Fruit fly (Drosophila melanogaster): ENCODE results near the gene CG2540.

The CG2540 gene

DNA sequence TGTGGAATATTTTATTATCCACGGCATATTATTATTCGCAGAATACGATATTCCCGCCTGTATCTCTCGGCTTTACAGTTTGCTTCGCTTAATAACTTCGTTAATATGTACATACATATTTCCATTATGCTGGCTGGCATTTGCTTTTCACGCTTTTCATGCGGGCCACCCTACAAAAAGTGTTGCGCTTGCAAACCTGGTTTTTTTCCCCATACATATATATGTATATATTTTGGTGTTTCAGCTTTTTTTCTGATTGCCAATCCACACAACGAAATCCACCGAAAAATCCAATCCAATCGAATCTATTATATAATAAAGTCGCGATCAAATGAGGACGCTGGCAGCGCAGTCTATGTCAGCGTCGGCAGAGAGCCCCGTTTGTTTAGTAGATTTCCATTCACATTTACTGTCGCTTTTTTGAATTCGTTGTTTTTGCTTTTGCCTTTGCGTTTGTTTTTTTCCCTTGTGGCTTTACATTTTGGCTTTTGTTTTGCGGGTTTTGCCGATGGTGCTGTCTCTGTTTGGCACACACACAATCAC is 36.2 kb downstream of the CG2540 start:
- peak; percentile 22 for TF ChIP-seq CG8159 (tag; optimal IDR thresholded peaks at IDR 0.05)
- 0 out of 3 replicates have a peak, but pooled peaks have one; percentile 7 for TF ChIP-seq fd96Ca (GFP tag; IDR thresholded peaks at IDR 0.05)
- no peak for TF ChIP-seq CG17806 (tag; optimal IDR thresholded peaks at IDR 0.05)
- no peak for TF ChIP-seq CG15710 (tag; optimal IDR thresholded peaks at IDR 0.05)

DNA sequence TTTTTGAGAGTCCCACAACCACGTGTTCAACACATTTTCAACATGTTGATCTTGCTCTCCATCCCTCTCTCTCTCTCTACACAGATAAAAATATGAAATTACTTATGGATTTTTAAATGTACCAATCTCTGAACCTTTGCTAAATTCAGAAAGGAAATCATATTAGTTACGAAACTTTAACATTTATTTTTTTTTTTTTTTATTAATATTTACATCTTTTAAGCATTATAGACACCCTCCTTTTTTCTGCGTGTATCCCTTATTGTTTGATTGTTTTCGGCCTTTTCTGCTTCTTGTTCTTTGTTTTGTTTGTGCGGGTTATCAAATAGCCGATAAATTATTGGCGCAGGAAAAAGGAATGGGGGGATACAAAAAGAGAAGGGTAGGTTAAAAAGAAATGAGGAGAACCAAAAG is 36.8 kb downstream of the CG2540 start:
- TF ChIP-seq CG13204 (GFP tag; optimal IDR thresholded peaks at IDR 0.05), result peak; percentile 48
- peak; percentile 90 for TF ChIP-seq CG4496 (GFP tag; IDR thresholded peaks at IDR 0.05)
- peak; percentile 86 for TF ChIP-seq CG15710 (tag; optimal IDR thresholded peaks at IDR 0.05)
- peak; percentile 54 for TF ChIP-seq D1 (tag; optimal IDR thresholded peaks at IDR 0.05)
- peak; percentile 70 for TF ChIP-seq CG34367 (tag; optimal IDR thresholded peaks at IDR 0.05)
- peak; percentile 66 for TF ChIP-seq Pif1A (GFP tag; optimal IDR thresholded peaks at IDR 0.05)
- no peak for TF ChIP-seq CG10348 (GFP tag; IDR thresholded peaks at IDR 0.05)
- TF ChIP-seq Snoo (tag; optimal IDR thresholded peaks at IDR 0.05), result peak; percentile 92
- TF ChIP-seq Ets98B (GFP tag; IDR thresholded peaks at IDR 0.05), result peak; percentile 79
- TF ChIP-seq gl (tag; optimal IDR thresholded peaks at IDR 0.05), result peak; percentile 36
- TF ChIP-seq EcR (GFP tag; optimal IDR thresholded peaks at IDR 0.05), result no peak
- peak; percentile 66 for TF ChIP-seq CG14655 (GFP tag; optimal IDR thresholded peaks at IDR 0.05)
- peak; percentile 73 for TF ChIP-seq Pif1B (GFP tag; optimal IDR thresholded peaks at IDR 0.05)
- peak; percentile 90 for TF ChIP-seq CG8159 (tag; optimal IDR thresholded peaks at IDR 0.05)
- peak; percentile 86 for TF ChIP-seq CG17806 (tag; optimal IDR thresholded peaks at IDR 0.05)
- TF ChIP-seq rn (GFP tag; IDR thresholded peaks at IDR 0.05), result peak; percentile 54; the same call in 1 of the 2 replicates
- peak; percentile 83 for TF ChIP-seq CG12605 (GFP tag; IDR thresholded peaks at IDR 0.05)
- TF ChIP-seq CG32121 (GFP tag; IDR thresholded peaks at IDR 0.05), result peak; percentile 72
- TF ChIP-seq CG9948 (tag; optimal IDR thresholded peaks at IDR 0.05), result peak; percentile 87
- TF ChIP-seq CG8301 (tag; optimal IDR thresholded peaks at IDR 0.05), result peak; percentile 47
- no peak for TF ChIP-seq fd96Ca (GFP tag; IDR thresholded peaks at IDR 0.05)

DNA sequence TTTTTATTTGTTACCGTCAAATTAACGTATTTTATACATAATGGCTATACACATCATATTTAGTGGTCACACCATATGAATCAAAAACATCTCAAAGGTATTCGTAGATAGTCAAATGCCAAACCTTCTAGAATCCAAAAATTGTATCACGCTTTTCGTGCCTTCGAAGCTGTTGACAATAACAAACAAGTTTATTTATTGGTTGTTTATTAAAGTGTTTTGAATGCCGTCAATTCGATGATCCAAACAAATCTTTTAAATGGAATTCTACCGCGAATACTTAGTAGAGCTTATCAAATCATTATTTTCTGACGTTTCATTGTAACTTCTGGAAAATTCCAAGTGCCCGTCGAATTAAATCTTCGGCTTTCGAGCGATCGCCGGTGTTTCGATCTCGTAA is 37.3 kb downstream of the CG2540 start:
- TF ChIP-seq gl (tag; optimal IDR thresholded peaks at IDR 0.05) (no peak), CG32121 (GFP tag; IDR thresholded peaks at IDR 0.05) (no peak)

DNA sequence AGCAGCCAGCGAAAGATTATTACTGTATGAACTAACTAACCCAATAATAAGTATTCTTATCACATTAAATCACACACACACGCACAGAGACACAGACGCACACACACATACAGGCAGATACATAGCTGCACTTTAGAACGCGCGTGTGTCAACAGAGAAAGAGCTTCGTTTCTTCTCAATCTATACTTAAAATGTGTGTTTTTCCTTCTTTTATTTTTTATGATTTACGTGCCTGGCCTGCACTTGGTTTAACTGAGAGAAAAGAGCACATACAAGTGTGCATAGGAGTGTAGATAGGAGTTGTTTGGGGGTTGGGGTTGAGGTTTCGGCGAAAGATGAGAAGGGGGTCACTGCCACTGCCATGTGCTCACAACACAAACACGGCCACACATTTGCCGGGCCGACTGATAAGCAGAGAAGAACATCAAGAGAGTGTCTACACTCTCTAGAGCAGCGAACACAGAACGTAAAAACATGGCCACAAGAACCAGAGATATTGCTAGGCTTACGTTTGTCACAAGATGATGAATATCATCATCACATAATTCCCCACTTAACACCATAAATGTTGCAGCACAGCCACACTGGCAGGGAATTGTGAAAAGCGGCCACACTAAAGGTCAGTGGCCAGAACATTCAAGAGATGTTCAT is 38.0 kb downstream of the CG2540 start:
- TF ChIP-seq Snoo (tag; optimal IDR thresholded peaks at IDR 0.05) (no peak), CG12605 (GFP tag; IDR thresholded peaks at IDR 0.05) (no peak), CG8159 (tag; optimal IDR thresholded peaks at IDR 0.05) (no peak), CG15710 (tag; optimal IDR thresholded peaks at IDR 0.05) (no peak), EcR (GFP tag; optimal IDR thresholded peaks at IDR 0.05) (peak; percentile 67), fd96Ca (GFP tag; IDR thresholded peaks at IDR 0.05) (no peak), CG9948 (tag; optimal IDR thresholded peaks at IDR 0.05) (no peak), CG34367 (tag; optimal IDR thresholded peaks at IDR 0.05) (no peak), gl (tag; optimal IDR thresholded peaks at IDR 0.05) (peak; percentile 40), rn (GFP tag; IDR thresholded peaks at IDR 0.05) (no peak), Ets98B (GFP tag; IDR thresholded peaks at IDR 0.05) (no peak; the same call in 1 of the 2 replicates), Pif1A (GFP tag; optimal IDR thresholded peaks at IDR 0.05) (no peak), CG10348 (GFP tag; IDR thresholded peaks at IDR 0.05) (no peak), CG4496 (GFP tag; IDR thresholded peaks at IDR 0.05) (no peak), CG8301 (tag; optimal IDR thresholded peaks at IDR 0.05) (no peak), Pif1B (GFP tag; optimal IDR thresholded peaks at IDR 0.05) (peak; percentile 17), CG32121 (GFP tag; IDR thresholded peaks at IDR 0.05) (no peak), CG17806 (tag; optimal IDR thresholded peaks at IDR 0.05) (no peak), D1 (tag; optimal IDR thresholded peaks at IDR 0.05) (no peak), CG13204 (GFP tag; optimal IDR thresholded peaks at IDR 0.05) (no peak), CG14655 (GFP tag; optimal IDR thresholded peaks at IDR 0.05) (peak; percentile 4)

DNA sequence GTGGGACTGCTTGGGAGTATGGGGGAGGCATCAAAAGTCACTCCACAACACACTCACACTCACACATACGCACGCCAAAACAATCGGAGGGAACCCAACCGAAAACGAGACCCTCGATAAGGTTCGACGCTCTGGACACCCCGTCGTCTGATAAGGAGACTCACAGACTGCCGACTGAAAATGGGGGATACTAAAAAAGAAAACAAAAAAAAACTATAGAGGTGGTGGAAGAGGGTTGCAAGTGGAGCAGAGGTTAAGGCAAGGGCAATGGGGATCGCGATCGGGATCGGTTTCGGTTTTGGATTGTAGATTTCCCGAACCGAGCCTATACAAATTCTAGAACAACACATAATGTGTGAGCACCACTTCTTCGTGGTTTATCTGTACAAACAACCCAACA is 39.0 kb downstream of the CG2540 start:
- TF ChIP-seq EcR (GFP tag; optimal IDR thresholded peaks at IDR 0.05) (peak; percentile 12), gl (tag; optimal IDR thresholded peaks at IDR 0.05) (no peak)

DNA sequence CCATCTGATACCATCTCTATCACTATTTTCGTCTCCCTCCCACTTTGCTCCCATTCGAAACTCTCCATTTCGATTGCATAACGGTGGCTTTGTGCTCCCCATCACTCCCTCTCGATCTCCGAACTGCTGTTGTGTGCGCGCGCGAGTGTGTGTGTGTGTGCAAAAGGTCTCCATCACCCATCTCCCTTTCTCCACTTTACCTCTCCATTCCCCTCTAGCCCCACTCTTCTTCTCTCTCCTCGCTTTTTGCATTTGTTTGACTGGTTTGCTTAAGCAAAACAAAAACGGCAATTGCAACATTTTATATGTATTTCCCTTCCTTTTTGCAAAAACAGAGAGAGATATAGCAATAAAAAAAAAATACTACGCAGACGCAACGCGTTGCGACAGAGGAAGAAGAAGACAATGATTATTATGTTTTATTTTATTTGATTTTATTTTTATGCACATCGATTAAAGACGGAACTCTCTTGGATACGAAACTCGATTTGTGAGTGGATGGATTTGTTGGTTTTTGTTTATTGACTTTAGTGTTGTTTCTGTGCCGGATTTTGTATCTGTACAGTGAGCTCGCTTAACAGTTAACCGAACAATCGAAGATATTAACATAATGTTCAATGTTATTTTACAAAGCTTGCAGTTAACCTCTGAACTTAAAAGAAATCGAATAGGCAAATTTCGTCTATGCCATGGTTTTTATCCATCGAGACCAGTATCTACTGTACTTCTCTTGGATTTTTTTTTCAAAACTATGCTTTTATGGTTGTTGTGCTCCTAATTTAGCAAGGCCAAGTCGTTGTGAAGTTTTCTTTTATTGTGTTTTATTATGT is 40.2 kb downstream of the CG2540 start:
- TF ChIP-seq CG13204 (GFP tag; optimal IDR thresholded peaks at IDR 0.05) (peak; percentile 66), CG12605 (GFP tag; IDR thresholded peaks at IDR 0.05) (peak; percentile 33; the same call in 1 of the 2 replicates), CG34367 (tag; optimal IDR thresholded peaks at IDR 0.05) (peak; percentile 53), CG9948 (tag; optimal IDR thresholded peaks at IDR 0.05) (peak; percentile 51), rn (GFP tag; IDR thresholded peaks at IDR 0.05) (peak; percentile 28; the same call in 1 of the 2 replicates), D1 (tag; optimal IDR thresholded peaks at IDR 0.05) (peak; percentile 25), Snoo (tag; optimal IDR thresholded peaks at IDR 0.05) (peak; percentile 56), CG17806 (tag; optimal IDR thresholded peaks at IDR 0.05) (peak; percentile 58), CG10348 (GFP tag; IDR thresholded peaks at IDR 0.05) (no peak), Pif1A (GFP tag; optimal IDR thresholded peaks at IDR 0.05) (peak; percentile 65), CG14655 (GFP tag; optimal IDR thresholded peaks at IDR 0.05) (peak; percentile 64), EcR (GFP tag; optimal IDR thresholded peaks at IDR 0.05) (peak; percentile 61), CG15710 (tag; optimal IDR thresholded peaks at IDR 0.05) (peak; percentile 73), CG32121 (GFP tag; IDR thresholded peaks at IDR 0.05) (peak; percentile 77), gl (tag; optimal IDR thresholded peaks at IDR 0.05) (peak; percentile 73), Pif1B (GFP tag; optimal IDR thresholded peaks at IDR 0.05) (peak; percentile 9), fd96Ca (GFP tag; IDR thresholded peaks at IDR 0.05) (peak; percentile 64; the same call in 2 of the 3 replicates), Ets98B (GFP tag; IDR thresholded peaks at IDR 0.05) (peak; percentile 65), CG8301 (tag; optimal IDR thresholded peaks at IDR 0.05) (peak; percentile 66), CG4496 (GFP tag; IDR thresholded peaks at IDR 0.05) (peak; percentile 80), CG8159 (tag; optimal IDR thresholded peaks at IDR 0.05) (peak; percentile 73)

Data from whole organism, pupa.